Worm (Caenorhabditis elegans): ENCODE results near the gene F28A10.13.
"Not testable (repeated sequence)": the region's sequence is repeated elsewhere in the genome, so short reads cannot be mapped to it uniquely, and the experiment has no call there.

DNA sequence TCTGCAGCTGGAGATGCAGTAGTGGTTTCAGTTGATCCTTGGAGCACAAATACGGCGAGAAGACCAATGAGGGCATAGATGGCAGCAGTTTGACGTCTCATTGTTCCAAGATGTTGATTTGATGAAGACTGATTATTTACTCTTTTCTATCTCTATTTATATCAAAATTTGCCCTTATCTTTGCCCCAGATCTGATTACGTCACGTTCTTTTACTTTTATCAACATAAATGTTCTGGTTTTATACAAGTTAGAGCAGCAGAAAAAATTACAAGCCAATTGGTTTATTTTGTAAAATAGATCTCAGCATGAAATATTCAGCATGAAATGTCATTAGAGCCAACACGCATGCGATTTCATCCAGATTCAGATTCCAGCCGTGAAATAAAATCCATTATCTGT is 25.9 kb upstream of the F28A10.13 start, which contains the start of gene msrp-4:
- not testable (repeated sequence) for TF ChIP-seq gmeb-1, nhr-6, F13H6.1, skn-1, zag-1, ZK546.5 (tag; optimal IDR thresholded peaks at IDR 0.05)

All from whole organism, L2 larva.